Worm (Caenorhabditis elegans): Measurements from ENCODE around the gene ZK418.11.

The ZK418.11 gene

ce11 chrIII:7087691-7088323, 12.3 kb upstream of the ZK418.11 start, which contains the start of gene fubl-2 (continued):
- no peak for TF ChIP-seq F52B5.7 (tag; optimal IDR thresholded peaks at IDR 0.05)
- peak; percentile 62 for TF ChIP-seq ZK185.1 (tag; optimal IDR thresholded peaks at IDR 0.05; ENCODE audit: poor library complexity, severe bottlenecking)
- TF ChIP-seq ama-1 (optimal IDR thresholded peaks at IDR 0.05): no peak
- no peak for TF ChIP-seq ama-1 (GFP tag; optimal IDR thresholded peaks at IDR 0.05)
- TF ChIP-seq ceh-79 (tag; optimal IDR thresholded peaks at IDR 0.05): no peak
- no peak for TF ChIP-seq F37B4.10 (GFP tag; IDR thresholded peaks at IDR 0.05)
- no peak for TF ChIP-seq mel-28 (tag; optimal IDR thresholded peaks at IDR 0.05; ENCODE audit: borderline replicate concordance)
- no peak for TF ChIP-seq F49E8.2 (tag; optimal IDR thresholded peaks at IDR 0.05; ENCODE audit: insufficient read depth)
- no peak for TF ChIP-seq lin-54 (GFP tag; optimal IDR thresholded peaks at IDR 0.05)
- peak in 1 of 2 experiments; percentile 14 for TF ChIP-seq let-607 (tag; optimal IDR thresholded peaks at IDR 0.05)
- TF ChIP-seq ccch-3 (GFP tag; optimal IDR thresholded peaks at IDR 0.05): no peak
- TF ChIP-seq attf-3 (GFP tag; conservative IDR thresholded peaks at IDR 0.05): 0 out of 2 replicates have a peak, but pooled peaks have one; percentile 38
- TF ChIP-seq F33H1.4 (GFP tag; IDR thresholded peaks at IDR 0.05): peak; percentile 60
- TF ChIP-seq him-1 (tag; optimal IDR thresholded peaks at IDR 0.05): peak; percentile 5
- TF ChIP-seq hsf-1 (GFP tag; IDR thresholded peaks at IDR 0.05): no peak
- no peak for TF ChIP-seq rcor-1 (GFP tag; IDR thresholded peaks at IDR 0.05)
- TF ChIP-seq somi-1 (GFP tag; optimal IDR thresholded peaks at IDR 0.05): no peak
- no peak for TF ChIP-seq athp-1 (tag; optimal IDR thresholded peaks at IDR 0.05)
- 0 out of 2 replicates have a peak, but pooled peaks have one; percentile 31 for TF ChIP-seq ceh-100 (GFP tag; IDR thresholded peaks at IDR 0.05)
- TF ChIP-seq egrh-3 (GFP tag; IDR thresholded peaks at IDR 0.05): no peak
- no peak for TF ChIP-seq Y53F4B.3 (GFP tag; IDR thresholded peaks at IDR 0.05)
- no peak for TF ChIP-seq snpc-4 (GFP tag; optimal IDR thresholded peaks at IDR 0.05)
- peak in 1 of 4 experiments; percentile 25 for TF ChIP-seq snpc-4 (tag; optimal IDR thresholded peaks at IDR 0.05)
- no peak for TF ChIP-seq ztf-18 (tag; optimal IDR thresholded peaks at IDR 0.05)
- no peak for TF ChIP-seq tlf-1 (GFP tag; optimal IDR thresholded peaks at IDR 0.05)
- TF ChIP-seq snpc-1.3 (tag; optimal IDR thresholded peaks at IDR 0.05; ENCODE audit: insufficient read depth): no peak
- TF ChIP-seq attf-6 (GFP tag; IDR thresholded peaks at IDR 0.05): no peak
- TF ChIP-seq F57C9.4 (tag; optimal IDR thresholded peaks at IDR 0.05): no peak
- no peak for TF ChIP-seq B0019.2 (GFP tag; conservative IDR thresholded peaks at IDR 0.05)
- peak; percentile 4 for TF ChIP-seq attf-5 (GFP tag; optimal IDR thresholded peaks at IDR 0.05)
- peak; percentile 59; the same call in 1 of the 2 replicates for TF ChIP-seq D2030.7 (GFP tag; IDR thresholded peaks at IDR 0.05)
- no peak for TF ChIP-seq T26A5.8 (tag; optimal IDR thresholded peaks at IDR 0.05)
- TF ChIP-seq madf-10 (tag; optimal IDR thresholded peaks at IDR 0.05): peak; percentile 29
- TF ChIP-seq F10E7.11 (tag; optimal IDR thresholded peaks at IDR 0.05): no peak
- peak; percentile 39 for TF ChIP-seq lsl-1 (GFP tag; optimal IDR thresholded peaks at IDR 0.05)
- TF ChIP-seq ztf-3 (GFP tag; optimal IDR thresholded peaks at IDR 0.05): no peak

ce11 chrIII:7090545-7090944, 9.5 kb upstream of the ZK418.11 start, which contains the start of gene ZK418.10:
ZK418.10 (minus strand) TSS chrIII:7090692.
- TF ChIP-seq lin-40 (tag; optimal IDR thresholded peaks at IDR 0.05): no peak
- TF ChIP-seq F57C9.4 (tag; optimal IDR thresholded peaks at IDR 0.05): no peak
- TF ChIP-seq attf-3 (GFP tag; conservative IDR thresholded peaks at IDR 0.05): no peak
- TF ChIP-seq dpff-1 (tag; optimal IDR thresholded peaks at IDR 0.05): no peak
- TF ChIP-seq him-1 (tag; optimal IDR thresholded peaks at IDR 0.05): no peak
- TF ChIP-seq C17E4.6 (GFP tag; IDR thresholded peaks at IDR 0.05): no peak
- TF ChIP-seq F55B11.4 (tag; optimal IDR thresholded peaks at IDR 0.05; ENCODE audit: borderline replicate concordance, insufficient read depth): no peak
